Worm (Caenorhabditis elegans) whole organism, mixed stage, embryonic: ENCODE measurements around the gene cest-19.

Experiments
- M03D4.4 ChIP-seq: sonication (generic microtip); optimal IDR thresholded peaks from 2 replicates; lab custom pipeline; 2017; ENCODE audit warnings: mild to moderate bottlenecking, missing genetic modification characterization, missing compliant biosample characterization
- ceh-39 ChIP-seq: fragments of 150-350 bp; optimal IDR thresholded peaks from 2 replicates; lab custom pipeline; 2014; ENCODE audit warnings: missing biosample characterization, missing genetic modification characterization
- ceh-43 ChIP-seq: fragments of 200-800 bp; sonication (Bioruptor generic); optimal IDR thresholded peaks from 2 replicates; lab custom pipeline; 2018; ENCODE audit warnings: mild to moderate bottlenecking, missing genetic modification characterization, moderate library complexity, missing compliant biosample characterization
- ceh-83 ChIP-seq: fragments of 200-800 bp; sonication (Bioruptor generic); optimal IDR thresholded peaks from 2 replicates; lab custom pipeline; 2018; ENCODE audit warnings: mild to moderate bottlenecking, missing genetic modification characterization, missing compliant biosample characterization
- ces-1 ChIP-seq: fragments of 150-350 bp; optimal IDR thresholded peaks from 2 replicates; lab custom pipeline; 2014; ENCODE audit warnings: missing biosample characterization, missing genetic modification reagents, missing genetic modification characterization
- cnd-1 ChIP-seq: fragments of 200-800 bp; sonication (Bioruptor generic); optimal IDR thresholded peaks from 2 replicates; lab custom pipeline; 2018; ENCODE audit warnings: mild to moderate bottlenecking, missing genetic modification characterization, missing compliant biosample characterization
- elt-1 ChIP-seq: sonication (generic microtip); optimal IDR thresholded peaks from 2 replicates; lab custom pipeline; 2017; ENCODE audit warnings: missing genetic modification characterization, mild to moderate bottlenecking, missing compliant biosample characterization, antibody characterized with exemption, moderate library complexity, borderline replicate concordance; ENCODE audit not compliant: insufficient read depth
- elt-3 ChIP-seq: fragments of 150-350 bp; optimal IDR thresholded peaks from 2 replicates; lab custom pipeline; 2014; ENCODE audit warnings: missing biosample characterization, missing genetic modification characterization
- flh-1 ChIP-seq: fragments of 200-800 bp; sonication (Bioruptor generic); optimal IDR thresholded peaks from 2 replicates; lab custom pipeline; 2018; ENCODE audit warnings: mild to moderate bottlenecking, missing genetic modification characterization, moderate library complexity, missing compliant biosample characterization
- hlh-1 ChIP-seq: fragments of 150-350 bp; optimal IDR thresholded peaks from 2 replicates; lab custom pipeline; 2014; ENCODE audit warnings: missing biosample characterization, missing genetic modification reagents, missing genetic modification characterization
- lin-32 ChIP-seq: fragments of 200-800 bp; sonication (Bioruptor generic); optimal IDR thresholded peaks from 2 replicates; lab custom pipeline; 2018; ENCODE audit warnings: mild to moderate bottlenecking, missing genetic modification characterization, missing compliant biosample characterization
- lsy-2 ChIP-seq: fragments of 150-350 bp; optimal IDR thresholded peaks from 2 replicates; lab custom pipeline; 2014; ENCODE audit warnings: missing biosample characterization, missing genetic modification characterization
- mab-5 ChIP-seq: fragments of 150-350 bp; optimal IDR thresholded peaks from 2 replicates; lab custom pipeline; 2014; ENCODE audit warnings: missing biosample characterization, missing genetic modification characterization
- mep-1 ChIP-seq: fragments of 150-350 bp; optimal IDR thresholded peaks from 2 replicates; lab custom pipeline; 2017; ENCODE audit warnings: missing biosample characterization, missing genetic modification reagents, missing genetic modification characterization, inconsistent platforms
- nhr-2 ChIP-seq: fragments of 150-350 bp; optimal IDR thresholded peaks from 2 replicates; lab custom pipeline; 2014; ENCODE audit warnings: missing biosample characterization, missing genetic modification characterization
- nhr-237 ChIP-seq: fragments of 150-350 bp; optimal IDR thresholded peaks from 2 replicates; lab custom pipeline; 2014; ENCODE audit warnings: missing biosample characterization, missing genetic modification characterization
- nhr-76 ChIP-seq: sonication (generic microtip); optimal IDR thresholded peaks from 2 replicates; lab custom pipeline; 2017; ENCODE audit warnings: missing biosample characterization, missing genetic modification characterization
- pha-4 ChIP-seq: fragments of 150-350 bp; optimal IDR thresholded peaks from 2 replicates; lab custom pipeline; 2018; ENCODE audit warnings: missing biosample characterization, missing genetic modification reagents, missing genetic modification characterization
- snpc-4 ChIP-seq: fragments of 150-350 bp; optimal IDR thresholded peaks from 2 replicates; lab custom pipeline; 2014; ENCODE audit warnings: missing biosample characterization, missing genetic modification characterization
- tbx-8 ChIP-seq: fragments of 200-800 bp; sonication (Bioruptor generic); optimal IDR thresholded peaks from 2 replicates; lab custom pipeline; 2018; ENCODE audit warnings: mild to moderate bottlenecking, missing genetic modification characterization, moderate library complexity, missing compliant biosample characterization
- unc-120 ChIP-seq: sonication (generic microtip); optimal IDR thresholded peaks from 2 replicates; lab custom pipeline; 2017; ENCODE audit warnings: missing genetic modification characterization, missing compliant biosample characterization; ENCODE audit not compliant: poor library complexity, severe bottlenecking
- unc-39 ChIP-seq: fragments of 150-350 bp; optimal IDR thresholded peaks from 2 replicates; lab custom pipeline; 2014; ENCODE audit warnings: missing biosample characterization, missing genetic modification characterization
- unc-62 ChIP-seq: fragments of 150-350 bp; optimal IDR thresholded peaks from 2 replicates; lab custom pipeline; 2014; ENCODE audit warnings: missing biosample characterization, missing genetic modification reagents, missing genetic modification characterization
- zip-8 ChIP-seq: fragments of 150-350 bp; optimal IDR thresholded peaks from 2 replicates; lab custom pipeline; 2014; ENCODE audit warnings: missing biosample characterization, missing genetic modification characterization
- ztf-11 ChIP-seq: fragments of 150-350 bp; optimal IDR thresholded peaks from 2 replicates; lab custom pipeline; 2014; ENCODE audit warnings: missing biosample characterization, missing genetic modification characterization

cest-19 gene

DNA sequence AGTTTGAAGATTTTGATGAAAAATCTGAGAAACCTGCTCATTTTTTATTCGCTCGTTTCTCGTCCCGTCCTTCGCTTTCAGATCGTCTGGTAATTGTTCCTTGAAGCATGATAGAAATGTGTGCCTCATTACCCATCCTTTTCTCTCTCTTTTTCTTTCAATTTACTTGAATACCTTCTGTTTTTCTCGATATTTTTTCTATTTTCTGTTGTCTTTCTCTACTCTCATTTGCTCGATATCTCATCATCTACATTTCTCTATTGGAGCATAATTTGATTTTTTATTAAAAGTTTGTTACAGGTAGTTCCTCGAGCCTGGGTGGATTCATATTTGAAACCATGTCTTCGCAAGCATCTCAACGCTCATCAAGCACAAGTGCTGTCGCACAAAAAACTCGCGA is 14.5 kb upstream of the cest-19 start, which contains the start of gene ubc-17:
Gene ubc-17, plus strand, starts transcription at position 301 of the 400 bp plus-strand sequence.
- TF ChIP-seq ceh-43 (GFP tag; lab: Kevin White, UChicago): no peak
- no peak for TF ChIP-seq zip-8 (tag; lab: Kevin White, UChicago)
- TF ChIP-seq flh-1 (GFP tag; lab: Kevin White, UChicago): no peak
- no peak for TF ChIP-seq mab-5 (tag; lab: Kevin White, UChicago)
- TF ChIP-seq ztf-11 (tag; lab: Kevin White, UChicago): no peak
- TF ChIP-seq cnd-1: no peak
- TF ChIP-seq nhr-76 (tag; lab: Kevin White, UChicago): no peak
- no peak for TF ChIP-seq tbx-8 (GFP tag; lab: Kevin White, UChicago)
- TF ChIP-seq pha-4 (tag; lab: Kevin White, UChicago): no peak
- TF ChIP-seq nhr-2: no peak
- TF ChIP-seq snpc-4: no peak
- TF ChIP-seq M03D4.4 (tag; lab: Kevin White, UChicago): no peak
- no peak for TF ChIP-seq elt-1 (tag; lab: Kevin White, UChicago)

DNA sequence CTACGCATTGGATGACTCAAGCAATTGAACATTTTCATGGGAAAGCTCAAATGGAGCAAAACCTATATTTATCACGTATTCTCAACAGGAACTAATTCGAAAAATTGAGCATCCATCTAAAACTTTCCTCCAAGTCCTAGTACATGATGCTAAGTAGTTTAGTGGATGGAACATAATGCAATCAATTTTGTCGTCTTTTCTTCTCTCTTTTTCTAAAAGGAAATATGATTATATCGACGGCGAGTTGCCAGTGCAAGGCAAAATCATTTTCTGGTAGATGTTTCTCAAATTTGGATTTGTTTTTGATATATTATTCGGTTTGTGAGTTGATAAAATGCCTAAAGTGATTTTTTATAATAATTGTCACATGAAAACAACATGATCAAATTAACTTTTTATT is 4.9 kb upstream of the cest-19 start:
- TF ChIP-seq mep-1 (tag; lab: Kevin White, UChicago) (no peak), ces-1 (GFP tag; lab: Kevin White, UChicago) (peak; percentile 100)
- TF ChIP-seq, all 35 proteins: peak for 1

DNA sequence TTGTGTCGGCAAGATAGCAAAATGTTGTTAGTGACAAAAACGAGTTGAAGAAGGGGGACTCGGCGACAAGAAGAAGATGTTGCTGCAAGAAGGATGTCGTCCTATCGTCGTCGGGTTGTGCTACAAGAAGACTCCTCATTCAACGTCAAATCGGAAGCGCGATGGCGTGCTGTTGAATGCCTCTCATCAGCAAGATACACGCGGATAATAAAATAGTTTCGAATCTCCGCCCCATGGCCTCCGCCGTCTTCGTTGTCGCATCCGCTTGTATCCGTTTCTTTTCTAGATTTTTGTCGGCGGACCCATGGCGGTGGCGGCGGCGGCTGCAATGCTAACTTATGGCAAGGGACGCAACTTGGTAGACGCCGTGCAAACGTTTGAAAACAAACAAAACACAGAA is 2.2 kb upstream of the cest-19 start:
- TF ChIP-seq lsy-2 (tag; lab: Kevin White, UChicago) (no peak), unc-39 (tag; lab: Kevin White, UChicago) (no peak), nhr-237 (no peak), zip-8 (tag; lab: Kevin White, UChicago) (no peak), M03D4.4 (tag; lab: Kevin White, UChicago) (no peak), ces-1 (GFP tag; lab: Kevin White, UChicago) (peak; percentile 38), ceh-83 (GFP tag; lab: Kevin White, UChicago) (no peak)

DNA sequence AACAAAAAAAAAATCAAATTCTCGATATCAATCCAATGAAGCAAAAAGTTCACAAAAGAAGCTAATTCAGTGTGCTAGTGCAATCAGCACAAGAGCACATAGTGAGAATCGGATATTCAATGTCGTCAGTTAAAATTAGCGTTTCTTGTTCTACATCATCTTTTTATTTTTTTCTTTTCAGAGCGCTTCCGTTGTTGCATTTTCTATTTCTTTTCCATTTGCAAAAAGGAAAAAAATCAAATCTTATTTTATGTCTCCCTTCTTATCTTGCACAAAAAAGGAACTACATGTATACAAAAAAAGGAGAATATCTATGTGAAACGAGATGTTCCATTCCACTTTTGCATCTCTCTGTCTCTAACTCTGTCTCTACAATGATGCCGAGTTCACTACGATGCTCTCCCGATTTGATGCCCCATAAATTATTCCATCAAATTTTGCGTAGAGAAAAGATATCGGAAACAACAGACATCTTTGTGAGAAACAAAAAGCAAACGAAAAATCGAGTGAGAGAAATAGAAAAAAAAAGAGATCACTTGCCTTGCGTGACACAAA is 2.0 kb downstream of the cest-19 start:
- TF ChIP-seq ces-1 (GFP tag; lab: Kevin White, UChicago) (peak; percentile 47), unc-120 (tag; lab: Kevin White, UChicago) (no peak), mab-5 (tag; lab: Kevin White, UChicago) (no peak), unc-62 (GFP tag; lab: Kevin White, UChicago) (no peak)

DNA sequence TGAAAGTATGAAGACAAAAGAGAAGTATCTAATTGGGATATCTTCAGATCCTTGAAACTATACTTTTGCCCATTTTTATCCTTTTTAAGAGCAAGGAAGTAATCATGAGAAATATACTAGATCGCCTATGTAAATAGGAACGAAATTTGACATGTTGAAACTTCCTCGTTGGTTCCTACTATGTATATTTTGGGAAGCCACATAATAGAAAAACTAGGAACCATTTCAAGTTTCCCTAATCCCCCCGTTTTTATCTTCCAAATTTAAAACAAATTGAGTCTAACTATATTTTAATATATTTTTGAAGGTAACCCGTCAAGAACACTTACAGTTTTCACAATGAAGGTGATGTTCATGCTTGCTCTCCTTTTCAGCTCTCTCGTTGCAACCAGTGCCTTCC is 7.0 kb downstream of the cest-19 start, which contains the start of gene flp-26:
Gene flp-26, plus strand, starts transcription at position 301 of the 400 bp plus-strand sequence.
- no peak for TF ChIP-seq unc-120 (tag; lab: Kevin White, UChicago)
- TF ChIP-seq ceh-83 (GFP tag; lab: Kevin White, UChicago): no peak

DNA sequence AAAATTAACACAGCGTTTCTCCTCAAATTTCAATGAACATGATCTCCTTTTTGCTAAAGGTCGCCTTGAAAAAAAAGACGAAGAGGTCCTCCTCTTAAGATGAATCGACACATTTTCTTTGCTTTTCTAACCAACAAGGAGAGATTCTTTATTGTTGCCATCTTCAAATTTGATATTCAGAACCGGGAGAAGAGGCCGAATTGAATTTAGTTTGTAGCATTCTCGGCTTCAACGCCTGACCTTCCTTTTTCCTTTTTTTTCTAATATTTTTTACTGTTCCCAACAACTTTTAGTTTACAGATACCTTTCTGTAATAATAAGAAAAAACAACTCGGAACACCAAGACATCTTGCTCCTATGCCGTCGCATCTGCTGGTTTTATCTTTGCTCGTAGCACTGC is 16.1 kb downstream of the cest-19 start, which contains the start of gene cah-5:
Gene cah-5, plus strand, starts transcription at position 301 of the 400 bp plus-strand sequence.
- no peak for TF ChIP-seq ceh-43 (GFP tag; lab: Kevin White, UChicago)
- TF ChIP-seq ces-1 (GFP tag; lab: Kevin White, UChicago): peak; percentile 26

DNA sequence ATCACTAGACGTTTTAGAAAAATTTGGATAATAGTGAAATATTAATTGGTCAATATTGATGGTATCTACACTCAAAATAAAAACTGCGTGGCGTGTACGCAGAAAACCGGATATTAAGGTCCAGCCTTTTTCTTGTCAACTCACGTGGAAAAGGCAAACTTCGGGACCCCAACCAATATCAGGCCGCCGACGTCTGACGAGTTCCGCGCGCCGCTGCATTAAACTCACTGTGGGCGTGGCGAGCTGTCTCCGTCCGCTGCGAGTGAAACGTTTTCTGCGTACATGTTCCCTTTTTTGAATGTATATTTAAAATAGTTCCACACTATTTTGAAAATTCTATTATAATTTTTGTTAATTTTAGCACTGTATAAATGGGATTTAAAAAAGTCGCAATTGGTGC is 29.9 kb downstream of the cest-19 start:
- no peak for TF ChIP-seq lsy-2 (tag; lab: Kevin White, UChicago)
- no peak for TF ChIP-seq ceh-39 (tag; lab: Kevin White, UChicago)
- TF ChIP-seq nhr-237: no peak

DNA sequence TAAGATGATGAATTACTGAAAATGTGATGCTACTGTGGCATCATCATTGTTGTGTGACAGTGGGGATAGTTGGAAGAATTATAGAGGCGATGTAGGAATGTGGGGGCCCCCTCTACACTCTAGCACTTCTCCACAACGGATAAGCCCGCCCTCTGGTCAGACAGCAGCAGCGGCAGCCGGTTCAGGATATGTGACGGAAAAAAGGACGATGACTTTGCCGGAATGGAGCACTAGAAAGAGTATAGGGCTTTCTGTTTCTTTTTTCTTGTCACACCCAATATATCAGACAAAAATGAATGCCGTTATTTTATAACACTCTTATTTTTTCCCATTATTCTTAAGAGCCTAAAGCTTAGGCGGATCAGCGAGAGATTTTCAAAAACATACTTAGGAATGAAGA is 30.4 kb downstream of the cest-19 start, which contains the start of gene tyra-2:
Gene tyra-2, minus strand, starts transcription at position 101 of the 400 bp plus-strand sequence.
- no peak for TF ChIP-seq nhr-237
- no peak for TF ChIP-seq hlh-1 (tag; lab: Kevin White, UChicago)
- no peak for TF ChIP-seq elt-3 (tag; lab: Kevin White, UChicago)
- TF ChIP-seq mep-1 (tag; lab: Kevin White, UChicago): no peak
- TF ChIP-seq lin-32 (GFP tag; lab: Kevin White, UChicago): no peak
- no peak for TF ChIP-seq cnd-1
- no peak for TF ChIP-seq pha-4 (tag; lab: Kevin White, UChicago)
- TF ChIP-seq, all 35 proteins: peak for 0
